Fruit fly (Drosophila melanogaster) whole organism, embryonic: ENCODE results near the gene ps.
A peak's percentile ranks its signal among the peaks of the same experiment; 100 is the strongest.

ENCODE experiments used
- Atf-2 ChIP-seq: fragments of 200-800 bp; sonication (Bioruptor generic); optimal IDR thresholded peaks from 2 replicates; lab custom pipeline; 2016; ENCODE audit warnings: missing biosample characterization, missing genetic modification characterization
- B-H1 ChIP-seq: fragments of 200-800 bp; sonication (Bioruptor generic); IDR thresholded peaks from 3 replicates; pipeline ENCODE4 v1.3.6; 2022; ENCODE audit warnings: missing biosample characterization, missing genetic modification characterization
- CG11398 ChIP-seq: fragments of 200-800 bp; sonication (Bioruptor generic); optimal IDR thresholded peaks from 2 replicates; lab custom pipeline; 2016; ENCODE audit warnings: missing biosample characterization, missing genetic modification characterization
- CG11696 ChIP-seq: fragments of 200-800 bp; sonication (Bioruptor generic); IDR thresholded peaks from 2 replicates; pipeline ENCODE4 v1.3.6; 2022; ENCODE audit warnings: missing biosample characterization, missing genetic modification characterization
- CG13424 ChIP-seq: fragments of 200-800 bp; sonication (Bioruptor generic); optimal IDR thresholded peaks from 2 replicates; lab custom pipeline; 2019; ENCODE audit warnings: missing biosample characterization, mild to moderate bottlenecking, missing genetic modification characterization, moderate library complexity
- CG13624 ChIP-seq: fragments of 200-800 bp; sonication (Bioruptor generic); optimal IDR thresholded peaks from 2 replicates; lab custom pipeline; 2016; ENCODE audit warnings: missing biosample characterization, missing genetic modification characterization
- CG13775 ChIP-seq: fragments of 200-800 bp; sonication (Bioruptor generic); optimal IDR thresholded peaks from 3 replicates; lab custom pipeline; 2017; ENCODE audit warnings: missing biosample characterization, mild to moderate bottlenecking, missing genetic modification characterization
- CG1529 ChIP-seq: fragments of 200-800 bp; sonication (Bioruptor generic); optimal IDR thresholded peaks from 3 replicates; lab custom pipeline; 2018; ENCODE audit warnings: missing biosample characterization, missing genetic modification characterization
- CG15696 ChIP-seq: fragments of 200-800 bp; sonication (Bioruptor generic); optimal IDR thresholded peaks from 2 replicates; lab custom pipeline; 2019; ENCODE audit warnings: missing biosample characterization, mild to moderate bottlenecking, missing genetic modification characterization, moderate library complexity
- CG17359 ChIP-seq: fragments of 200-800 bp; sonication (Bioruptor generic); optimal IDR thresholded peaks from 3 replicates; lab custom pipeline; 2018; ENCODE audit warnings: missing biosample characterization, mild to moderate bottlenecking, missing genetic modification characterization, moderate library complexity
- CG17802 ChIP-seq: fragments of 200-800 bp; sonication (Bioruptor generic); optimal IDR thresholded peaks from 2 replicates; lab custom pipeline; 2018; ENCODE audit warnings: missing biosample characterization, mild to moderate bottlenecking, missing genetic modification characterization, moderate library complexity
- CG18476 ChIP-seq: fragments of 200-800 bp; sonication (Bioruptor generic); optimal IDR thresholded peaks from 2 replicates; lab custom pipeline; 2016; ENCODE audit warnings: missing biosample characterization, mild to moderate bottlenecking, missing genetic modification characterization
- CG2875 ChIP-seq: fragments of 200-800 bp; sonication (Bioruptor generic); optimal IDR thresholded peaks from 2 replicates; lab custom pipeline; 2017; ENCODE audit warnings: missing biosample characterization, mild to moderate bottlenecking, missing genetic modification characterization, missing genetic modification reagents
- CG31365 ChIP-seq: fragments of 200-800 bp; sonication (Bioruptor generic); optimal IDR thresholded peaks from 2 replicates; lab custom pipeline; 2018; ENCODE audit warnings: missing biosample characterization, mild to moderate bottlenecking, missing genetic modification characterization
- CG34422 ChIP-seq: fragments of 200-800 bp; sonication (Bioruptor generic); IDR thresholded peaks from 3 replicates; pipeline ENCODE4 v1.3.6; 2022; ENCODE audit warnings: missing biosample characterization, missing genetic modification characterization
- CG6683 ChIP-seq: fragments of 200-800 bp; sonication (Bioruptor generic); optimal IDR thresholded peaks from 2 replicates; lab custom pipeline; 2017; ENCODE audit warnings: missing biosample characterization, mild to moderate bottlenecking, missing genetic modification characterization, missing genetic modification reagents
- CG6765 ChIP-seq: fragments of 200-800 bp; sonication (Bioruptor generic); optimal IDR thresholded peaks from 3 replicates; lab custom pipeline; 2017; ENCODE audit warnings: missing biosample characterization, mild to moderate bottlenecking, missing genetic modification characterization
- CG8388 ChIP-seq: fragments of 200-800 bp; sonication (Bioruptor generic); optimal IDR thresholded peaks from 2 replicates; lab custom pipeline; 2019; ENCODE audit warnings: missing biosample characterization, mild to moderate bottlenecking, missing genetic modification characterization, moderate library complexity
- CG8944 ChIP-seq: fragments of 200-800 bp; sonication (Bioruptor generic); optimal IDR thresholded peaks from 3 replicates; lab custom pipeline; 2016; ENCODE audit warnings: missing biosample characterization, missing genetic modification characterization
- CG9876 ChIP-seq: fragments of 200-800 bp; sonication (Bioruptor generic); optimal IDR thresholded peaks from 2 replicates; lab custom pipeline; 2016; ENCODE audit warnings: missing biosample characterization, missing genetic modification characterization
- Chrac-16 ChIP-seq: fragments of 200-800 bp; sonication (Bioruptor generic); optimal IDR thresholded peaks from 3 replicates; lab custom pipeline; 2016; ENCODE audit warnings: missing biosample characterization, missing genetic modification characterization
- ERR ChIP-seq: fragments of 200-800 bp; sonication (Bioruptor generic); optimal IDR thresholded peaks from 2 replicates; lab custom pipeline; 2016; ENCODE audit warnings: missing biosample characterization, missing genetic modification characterization
- HmgZ ChIP-seq: fragments of 200-800 bp; sonication (Bioruptor generic); optimal IDR thresholded peaks from 2 replicates; lab custom pipeline; 2018; ENCODE audit warnings: missing biosample characterization, mild to moderate bottlenecking, missing genetic modification characterization
- Hr3 ChIP-seq: fragments of 200-800 bp; sonication (Bioruptor generic); optimal IDR thresholded peaks from 3 replicates; lab custom pipeline; 2016; ENCODE audit warnings: missing biosample characterization, missing genetic modification characterization
- Hr51 ChIP-seq, 2 experiments: fragments of 200-800 bp; sonication (Bioruptor generic); optimal IDR thresholded peaks; 2 replicates in 1 of 2; 3 replicates in 1 of 2; lab custom pipeline; 2016 to 2018; ENCODE audit warnings: missing biosample characterization in 2 of 2, missing genetic modification characterization in 2 of 2, mild to moderate bottlenecking in 1 of 2, moderate library complexity in 1 of 2
- Myb ChIP-seq: fragments of 200-800 bp; sonication (Bioruptor generic); optimal IDR thresholded peaks from 2 replicates; lab custom pipeline; 2016; ENCODE audit warnings: missing biosample characterization, missing genetic modification characterization
- Nf-YA ChIP-seq: fragments of 200-800 bp; sonication (Bioruptor generic); IDR thresholded peaks from 2 replicates; pipeline ENCODE4 v1.3.6; 2022; ENCODE audit warnings: missing biosample characterization, missing genetic modification characterization
- Sin3A ChIP-seq: fragments of >200 bp; optimal IDR thresholded peaks from 2 replicates; lab custom pipeline; 2018
- Spps ChIP-seq: fragments of 200-800 bp; sonication (Bioruptor generic); optimal IDR thresholded peaks from 2 replicates; lab custom pipeline; 2018; ENCODE audit warnings: missing biosample characterization, mild to moderate bottlenecking, missing genetic modification characterization
- Sry-β ChIP-seq: fragments of 200-800 bp; sonication (Bioruptor generic); optimal IDR thresholded peaks from 2 replicates; lab custom pipeline; 2018; ENCODE audit warnings: missing biosample characterization, mild to moderate bottlenecking, missing genetic modification characterization, moderate library complexity
- Usf ChIP-seq: fragments of 200-800 bp; sonication (Bioruptor generic); optimal IDR thresholded peaks from 2 replicates; lab custom pipeline; 2017; ENCODE audit warnings: missing genotype, missing biosample characterization, missing genetic modification characterization
- ash1 ChIP-seq: fragments of 200-800 bp; sonication (Bioruptor generic); optimal IDR thresholded peaks from 2 replicates; lab custom pipeline; 2018; ENCODE audit warnings: missing biosample characterization, mild to moderate bottlenecking, missing genetic modification characterization
- bigmax ChIP-seq: fragments of 200-800 bp; sonication (Bioruptor generic); optimal IDR thresholded peaks from 2 replicates; lab custom pipeline; 2018; ENCODE audit warnings: missing biosample characterization, mild to moderate bottlenecking, missing genetic modification characterization
- bowl ChIP-seq: fragments of 200-800 bp; sonication (Bioruptor generic); IDR thresholded peaks from 2 replicates; pipeline ENCODE4 v1.3.6; 2022; ENCODE audit warnings: missing biosample characterization, missing genetic modification characterization
- bsh ChIP-seq, 2 experiments: fragments of 200-800 bp; sonication (Bioruptor generic); optimal IDR thresholded peaks; 2 replicates each; lab custom pipeline; 2017 to 2018; ENCODE audit warnings: mild to moderate bottlenecking in 2 of 2, missing biosample characterization in 2 of 2, missing genetic modification characterization in 2 of 2, moderate library complexity in 1 of 2
- croc ChIP-seq: fragments of 200-800 bp; sonication (Bioruptor generic); conservative IDR thresholded peaks from 3 replicates; pipeline ENCODE4 v1.3.6; 2022; ENCODE audit warnings: missing biosample characterization, missing genetic modification characterization
- dan ChIP-seq: fragments of 200-800 bp; sonication (Bioruptor generic); IDR thresholded peaks from 2 replicates; pipeline ENCODE4 v1.3.6; 2022; ENCODE audit warnings: missing biosample characterization, missing genetic modification characterization
- gfzf ChIP-seq: fragments of 200-800 bp; sonication (Bioruptor generic); optimal IDR thresholded peaks from 2 replicates; lab custom pipeline; 2016; ENCODE audit warnings: missing biosample characterization, mild to moderate bottlenecking, missing genetic modification characterization, moderate library complexity
- h ChIP-seq: fragments of >200 bp; optimal IDR thresholded peaks from 2 replicates; lab custom pipeline; 2017
- her ChIP-seq: fragments of 200-800 bp; sonication (Bioruptor generic); optimal IDR thresholded peaks from 2 replicates; lab custom pipeline; 2016; ENCODE audit warnings: missing biosample characterization, missing genetic modification characterization
- klu ChIP-seq: fragments of 200-800 bp; sonication (Bioruptor generic); IDR thresholded peaks from 2 replicates; pipeline ENCODE4 v1.3.6; 2022; ENCODE audit warnings: missing biosample characterization, missing genetic modification characterization
- mld ChIP-seq: fragments of 200-800 bp; sonication (Bioruptor generic); IDR thresholded peaks from 3 replicates; pipeline ENCODE4 v1.3.6; 2022; ENCODE audit warnings: missing biosample characterization, missing genetic modification characterization; ENCODE audit not compliant: partially characterized antibody
- nau ChIP-seq: fragments of 200-800 bp; sonication (Bioruptor generic); optimal IDR thresholded peaks from 3 replicates; lab custom pipeline; 2017; ENCODE audit warnings: missing biosample characterization, mild to moderate bottlenecking, missing genetic modification characterization, missing genetic modification reagents
- odd ChIP-seq: fragments of 200-800 bp; sonication (Bioruptor generic); optimal IDR thresholded peaks from 2 replicates; lab custom pipeline; 2017; ENCODE audit warnings: missing biosample characterization, mild to moderate bottlenecking, missing genetic modification characterization
- otp ChIP-seq: fragments of 200-800 bp; sonication (Bioruptor generic); IDR thresholded peaks from 3 replicates; pipeline ENCODE4, ENCODE4 v1.3.6; 2022; ENCODE audit warnings: missing biosample characterization, missing genetic modification characterization
- scrt ChIP-seq: fragments of 200-800 bp; sonication (Bioruptor generic); optimal IDR thresholded peaks from 2 replicates; lab custom pipeline; 2018; ENCODE audit warnings: missing biosample characterization, mild to moderate bottlenecking, missing genetic modification characterization, moderate library complexity
- sens ChIP-seq: fragments of 200-800 bp; sonication (Bioruptor generic); peaks from one replicate; lab custom pipeline; 2016; ENCODE audit warnings: missing biosample characterization, missing genetic modification characterization
- seq ChIP-seq: fragments of 200-800 bp; sonication (Bioruptor generic); IDR thresholded peaks from 2 replicates; pipeline ENCODE4 v1.3.6; 2022; ENCODE audit warnings: missing biosample characterization, missing genetic modification characterization
- sug ChIP-seq: fragments of 200-800 bp; optimal IDR thresholded peaks from 2 replicates; lab custom pipeline; 2019; ENCODE audit warnings: missing biosample characterization, mild to moderate bottlenecking, missing genetic modification characterization, moderate library complexity
- tgo ChIP-seq: fragments of 200-800 bp; sonication (Bioruptor generic); IDR thresholded peaks from 3 replicates; pipeline ENCODE4 v1.3.6; 2022; ENCODE audit warnings: missing biosample characterization, missing genetic modification characterization
- zfh2 ChIP-seq: fragments of 200-800 bp; sonication (Bioruptor generic); optimal IDR thresholded peaks from 2 replicates; lab custom pipeline; 2016; ENCODE audit warnings: missing biosample characterization, missing genetic modification characterization

Gene ps

dm6 chr3R:9393542-9394025 lies 24.2 kb upstream of the ps start (continued):
- TF ChIP-seq klu (GFP tag; lab: Robert Waterston, UW) = no peak
- peak; percentile 48 for TF ChIP-seq HmgZ (tag; lab: Kevin White, UChicago)
- TF ChIP-seq CG13624 (GFP tag; lab: Kevin White, UChicago) = no peak
- peak; percentile 67 for TF ChIP-seq CG13775 (GFP tag; lab: Kevin White, UChicago)
- no peak; the same call in 2 of the 3 replicates for TF ChIP-seq B-H1 (GFP tag; lab: Robert Waterston, UW)
- TF ChIP-seq CG2875 = peak; percentile 70
- peak; percentile 46 for TF ChIP-seq Chrac-16
- peak; percentile 46 for TF ChIP-seq CG31365 (tag; lab: Kevin White, UChicago)
- 0 out of 2 replicates have a peak, but pooled peaks have one; percentile 6 for TF ChIP-seq dan (GFP tag; lab: Robert Waterston, UW)
- peak; percentile 72 for TF ChIP-seq otp
- peak; percentile 72 for TF ChIP-seq odd (GFP tag; lab: Kevin White, UChicago)
- no peak for TF ChIP-seq Sin3A (lab: Kevin White, UChicago)
- peak; percentile 82 for TF ChIP-seq CG17359 (tag; lab: Kevin White, UChicago)
- 0 out of 2 replicates have a peak, but pooled peaks have one; percentile 12 for TF ChIP-seq Nf-YA
- no peak for TF ChIP-seq Myb
- TF ChIP-seq gfzf = no peak
- TF ChIP-seq CG6683 = peak; percentile 8
- TF ChIP-seq bowl (GFP tag; lab: Robert Waterston, UW) = no peak
- peak; percentile 65 for TF ChIP-seq nau (GFP tag; lab: Kevin White, UChicago)
- TF ChIP-seq bsh (GFP tag; optimal IDR thresholded peaks at IDR 0.05; lab: Kevin White, UChicago) = peak; percentile 89 to 95
- peak; percentile 78 for TF ChIP-seq croc (GFP tag; lab: Robert Waterston, UW)
- no peak for TF ChIP-seq CG9876 (GFP tag; lab: Kevin White, UChicago)
- peak; percentile 39 for TF ChIP-seq scrt (GFP tag; lab: Kevin White, UChicago)
- peak; percentile 95 for TF ChIP-seq sens (GFP tag; lab: Kevin White, UChicago)
- peak; percentile 38 for TF ChIP-seq Hr3 (GFP tag; lab: Kevin White, UChicago)
- no peak for TF ChIP-seq her (GFP tag; lab: Kevin White, UChicago)
- peak; percentile 40 for TF ChIP-seq Atf-2 (GFP tag; lab: Kevin White, UChicago)
- no peak for TF ChIP-seq CG11696 (GFP tag; lab: Robert Waterston, UW)
- peak in 1 of 2 experiments; percentile 9 for TF ChIP-seq Hr51 (GFP tag; optimal IDR thresholded peaks at IDR 0.05; lab: Kevin White, UChicago)
- peak; percentile 23 for TF ChIP-seq CG8944 (GFP tag; lab: Kevin White, UChicago)
- peak; percentile 7 for TF ChIP-seq CG11398 (GFP tag; lab: Kevin White, UChicago)
- TF ChIP-seq sug = no peak
- TF ChIP-seq bigmax (GFP tag; lab: Kevin White, UChicago) = no peak
- no peak for TF ChIP-seq CG18476 (GFP tag; lab: Kevin White, UChicago)
- TF ChIP-seq zfh2 (GFP tag; lab: Kevin White, UChicago) = no peak
- peak; percentile 13 for TF ChIP-seq CG17802
- peak; percentile 65; the same call in 1 of the 3 replicates for TF ChIP-seq CG34422 (GFP tag; lab: Robert Waterston, UW)
- TF ChIP-seq CG13424 = peak; percentile 71
- peak; percentile 61; the same call in 2 of the 3 replicates for TF ChIP-seq tgo
- peak; percentile 67 for TF ChIP-seq CG1529 (GFP tag; lab: Kevin White, UChicago)
- TF ChIP-seq mld = no peak
- peak; percentile 86 for TF ChIP-seq CG15696 (tag; lab: Kevin White, UChicago)
- TF ChIP-seq Spps = peak; percentile 87
- TF ChIP-seq ERR (GFP tag; lab: Kevin White, UChicago) = no peak
- TF ChIP-seq h (lab: Kevin White, UChicago) = no peak
- TF ChIP-seq ash1 (GFP tag; lab: Kevin White, UChicago) = no peak
- TF ChIP-seq CG6765 = peak; percentile 20
- TF ChIP-seq CG8388 (GFP tag; lab: Kevin White, UChicago) = peak; percentile 72
- TF ChIP-seq Usf (GFP tag; lab: Kevin White, UChicago) = peak; percentile 21
- peak; percentile 33 for TF ChIP-seq Sry-β (GFP tag; lab: Kevin White, UChicago)
- TF ChIP-seq seq (GFP tag; lab: Robert Waterston, UW) = 0 out of 2 replicates have a peak, but pooled peaks have one; percentile 45
